Worm (Caenorhabditis elegans) whole organism, L3 larva: ENCODE measurements around the gene F22E5.9.
"Not testable (repeated sequence)": the region's sequence is repeated elsewhere in the genome, so short reads cannot be mapped to it uniquely, and the experiment has no call there.

Experiments used
- R02D3.7 ChIP-seq: fragments of 150-350 bp; optimal IDR thresholded peaks from 2 replicates; lab custom pipeline; 2014; ENCODE audit warnings: missing biosample characterization, missing genetic modification characterization
- ZK546.5 ChIP-seq: sonication (generic microtip); optimal IDR thresholded peaks from 2 replicates; lab custom pipeline; 2017; ENCODE audit warnings: missing biosample characterization, missing genetic modification characterization
- ceh-82 ChIP-seq: fragments of 150-350 bp; optimal IDR thresholded peaks from 2 replicates; lab custom pipeline; 2014; ENCODE audit warnings: missing biosample characterization, missing genetic modification characterization
- ceh-9 ChIP-seq: sonication (generic microtip); optimal IDR thresholded peaks from 2 replicates; lab custom pipeline; 2018; ENCODE audit warnings: missing biosample characterization, missing genetic modification characterization
- egl-27 ChIP-seq: sonication (generic microtip); optimal IDR thresholded peaks from 4 replicates; lab custom pipeline; 2017; ENCODE audit warnings: missing biosample characterization, missing genetic modification reagents, missing genetic modification characterization
- egl-5 ChIP-seq: fragments of 150-350 bp; optimal IDR thresholded peaks from 2 replicates; lab custom pipeline; 2017; ENCODE audit warnings: missing biosample characterization, missing genetic modification reagents, missing genetic modification characterization, inconsistent platforms
- elt-2 ChIP-seq: sonication (generic microtip); optimal IDR thresholded peaks from 2 replicates; lab custom pipeline; 2016; ENCODE audit warnings: missing genetic modification reagents, mild to moderate bottlenecking, missing genetic modification characterization, missing compliant biosample characterization
- elt-3 ChIP-seq, 3 experiments: fragments of 150-350 bp in 1 of 3; sonication (generic microtip) in 2 of 3; optimal IDR thresholded peaks; 2 replicates in 2 of 3; 4 replicates in 1 of 3; lab custom pipeline; 2014 to 2017; ENCODE audit warnings: missing biosample characterization in 3 of 3, missing genetic modification characterization in 3 of 3
- eor-1 ChIP-seq, 2 experiments: fragments of 150-350 bp; optimal IDR thresholded peaks; 2 replicates each; lab custom pipeline; 2014 to 2018; ENCODE audit warnings: missing biosample characterization in 2 of 2, missing genetic modification characterization in 2 of 2
- fkh-10 ChIP-seq: sonication (generic microtip); optimal IDR thresholded peaks from 2 replicates; lab custom pipeline; 2017; ENCODE audit warnings: missing biosample characterization, missing genetic modification reagents, missing genetic modification characterization
- fkh-2 ChIP-seq: fragments of 150-350 bp; optimal IDR thresholded peaks from 2 replicates; lab custom pipeline; 2014; ENCODE audit warnings: missing biosample characterization, missing genetic modification reagents, missing genetic modification characterization
- fos-1 ChIP-seq: fragments of 150-350 bp; optimal IDR thresholded peaks from 2 replicates; lab custom pipeline; 2014; ENCODE audit warnings: missing biosample characterization, missing genetic modification characterization
- jun-1 ChIP-seq: fragments of 150-350 bp; optimal IDR thresholded peaks from 2 replicates; lab custom pipeline; 2014; ENCODE audit warnings: missing biosample characterization, missing genetic modification reagents, missing genetic modification characterization
- lin-15B ChIP-seq: fragments of 150-350 bp; optimal IDR thresholded peaks from 2 replicates; lab custom pipeline; 2014; ENCODE audit warnings: missing biosample characterization, missing genetic modification characterization
- lin-39 ChIP-seq: fragments of 150-350 bp; optimal IDR thresholded peaks from 2 replicates; lab custom pipeline; 2018; ENCODE audit warnings: missing biosample characterization, missing genetic modification reagents, missing genetic modification characterization
- lsy-12 ChIP-seq: sonication (generic microtip); optimal IDR thresholded peaks from 2 replicates; lab custom pipeline; 2016; ENCODE audit warnings: mild to moderate bottlenecking, missing genetic modification characterization, missing compliant biosample characterization
- mdl-1 ChIP-seq: fragments of 150-350 bp; optimal IDR thresholded peaks from 2 replicates; lab custom pipeline; 2014; ENCODE audit warnings: missing biosample characterization, missing genetic modification characterization
- mml-1 ChIP-seq: fragments of 150-350 bp; sonication (generic microtip); optimal IDR thresholded peaks from 3 replicates; lab custom pipeline; 2014; ENCODE audit warnings: missing biosample characterization, missing genetic modification characterization
- nhr-12 ChIP-seq: fragments of 150-350 bp; optimal IDR thresholded peaks from 2 replicates; lab custom pipeline; 2014; ENCODE audit warnings: missing biosample characterization, missing genetic modification characterization
- nhr-23 ChIP-seq: fragments of 150-350 bp; optimal IDR thresholded peaks from 2 replicates; lab custom pipeline; 2014; ENCODE audit warnings: missing biosample characterization, missing genetic modification reagents, missing genetic modification characterization
- nhr-237 ChIP-seq: fragments of 150-350 bp; optimal IDR thresholded peaks from 2 replicates; lab custom pipeline; 2014; ENCODE audit warnings: missing biosample characterization, missing genetic modification characterization
- nhr-25 ChIP-seq: sonication (generic microtip); optimal IDR thresholded peaks from 2 replicates; lab custom pipeline; 2017; ENCODE audit warnings: missing biosample characterization, missing genetic modification characterization
- nhr-67 ChIP-seq: fragments of 150-350 bp; optimal IDR thresholded peaks from 2 replicates; lab custom pipeline; 2014; ENCODE audit warnings: missing biosample characterization, missing genetic modification characterization
- nhr-77 ChIP-seq: fragments of 150-350 bp; optimal IDR thresholded peaks from 2 replicates; lab custom pipeline; 2014; ENCODE audit warnings: missing biosample characterization, missing genetic modification characterization
- pha-4 ChIP-seq: fragments of 150-350 bp; optimal IDR thresholded peaks from 2 replicates; lab custom pipeline; 2014; ENCODE audit warnings: missing biosample characterization, missing genetic modification reagents, missing genetic modification characterization
- pqm-1 ChIP-seq: fragments of 150-350 bp; optimal IDR thresholded peaks from 2 replicates; lab custom pipeline; 2017; ENCODE audit warnings: missing biosample characterization, missing genetic modification characterization, inconsistent platforms
- sea-2 ChIP-seq: fragments of 150-350 bp; sonication (generic microtip); optimal IDR thresholded peaks from 4 replicates; lab custom pipeline; 2014; ENCODE audit warnings: missing biosample characterization, missing genetic modification reagents, missing genetic modification characterization
- skn-1 ChIP-seq: fragments of 150-350 bp; optimal IDR thresholded peaks from 2 replicates; lab custom pipeline; 2014; ENCODE audit warnings: missing biosample characterization, missing genetic modification characterization
- snpc-4 ChIP-seq: fragments of 150-350 bp; optimal IDR thresholded peaks from 2 replicates; lab custom pipeline; 2014; ENCODE audit warnings: missing biosample characterization, missing genetic modification characterization
- tbx-2 ChIP-seq: sonication (generic microtip); optimal IDR thresholded peaks from 2 replicates; lab custom pipeline; 2016; ENCODE audit warnings: mild to moderate bottlenecking, missing genetic modification characterization, missing compliant biosample characterization
- unc-39 ChIP-seq: sonication (generic microtip); optimal IDR thresholded peaks from 4 replicates; lab custom pipeline; 2017; ENCODE audit warnings: missing biosample characterization, missing genetic modification characterization
- ztf-4 ChIP-seq: fragments of 150-350 bp; optimal IDR thresholded peaks from 2 replicates; lab custom pipeline; 2014; ENCODE audit warnings: missing biosample characterization, missing genetic modification characterization

Gene F22E5.9

DNA sequence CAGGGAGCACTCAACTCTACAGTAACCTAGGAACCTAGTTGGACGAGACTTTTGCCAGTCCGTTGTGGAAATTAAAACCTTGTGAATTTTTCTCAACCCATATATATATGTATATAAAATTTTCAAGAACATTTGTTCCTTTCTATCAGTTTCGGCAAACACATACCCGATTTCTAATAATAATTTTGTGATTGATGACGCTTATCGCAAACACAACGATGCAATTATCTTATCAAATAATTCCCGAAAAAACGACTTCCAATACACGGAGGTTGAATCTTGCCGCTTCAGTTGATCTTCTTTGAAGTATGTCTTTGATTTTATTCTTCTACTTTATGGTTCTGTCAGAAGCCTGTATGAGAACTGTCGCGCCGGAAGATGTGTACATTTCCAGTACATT lies 26.9 kb downstream of the F22E5.9 start, which contains the start of gene F22E5.2:
TSS of gene F22E5.2 (plus strand) at position 301 of the 400 bp plus-strand sequence.
- TF ChIP-seq nhr-25 (tag; lab: Kevin White, UChicago); elt-3 (tag; optimal IDR thresholded peaks at IDR 0.05; lab: Kevin White, UChicago); lsy-12 (tag; lab: Kevin White, UChicago): not testable (repeated sequence)
- TF ChIP-seq, all 47 proteins: peak for 0; not testable (repeated sequence) for 47

DNA sequence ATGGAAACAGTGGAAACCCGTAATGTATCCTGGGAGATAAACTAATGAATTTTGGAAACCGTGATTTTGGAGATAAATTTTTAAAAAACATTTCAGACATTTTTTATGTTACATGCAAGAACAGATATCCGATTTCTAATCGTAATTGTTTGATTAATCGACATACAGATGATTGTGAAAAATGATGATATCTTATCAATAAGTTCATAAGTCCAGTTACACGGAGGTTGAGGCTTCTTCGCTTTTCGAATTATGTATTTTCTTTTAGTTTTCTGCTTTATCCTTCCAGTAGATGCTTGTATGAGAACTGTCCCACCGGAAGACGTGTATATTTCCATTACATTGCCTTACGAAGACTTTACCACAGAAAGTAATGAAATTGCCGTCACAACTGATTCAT lies 27.4 kb downstream of the F22E5.9 start, which contains the start of gene F22E5.22:
TSS of gene F22E5.22 (plus strand) at position 301 of the 400 bp plus-strand sequence.
- TF ChIP-seq lin-15B (tag; lab: Kevin White, UChicago) (no peak), elt-2 (no peak), fkh-10 (GFP tag; lab: Kevin White, UChicago) (no peak), nhr-25 (tag; lab: Kevin White, UChicago) (no peak), fkh-2 (no peak), snpc-4 (tag; lab: Kevin White, UChicago) (no peak), skn-1 (tag; lab: Kevin White, UChicago) (no peak), ztf-4 (tag; lab: Kevin White, UChicago) (no peak), pha-4 (tag; lab: Kevin White, UChicago) (no peak), nhr-12 (tag; lab: Kevin White, UChicago) (no peak), nhr-67 (tag; lab: Kevin White, UChicago) (no peak), nhr-23 (tag; lab: Kevin White, UChicago) (no peak)

DNA sequence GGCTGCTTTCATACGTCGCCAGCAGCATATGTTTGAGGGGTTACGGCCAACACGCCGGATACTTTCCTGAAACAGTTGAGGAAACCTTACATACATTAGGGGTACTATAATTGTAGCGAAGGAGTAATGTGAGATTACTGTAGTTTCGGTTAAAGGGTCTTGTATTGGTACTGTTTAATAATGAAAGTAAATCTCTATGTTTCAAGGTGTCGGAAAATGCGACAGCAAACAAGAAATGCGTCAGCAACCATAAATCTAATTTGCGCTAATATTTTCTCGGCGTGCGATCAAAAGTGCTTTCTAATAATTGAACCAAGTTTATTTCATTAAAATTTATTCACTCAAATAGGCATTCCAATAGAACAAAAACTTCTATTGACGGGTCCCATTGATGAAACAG lies 34.1 kb downstream of the F22E5.9 start, which contains the start of gene sri-57:
TSS of gene sri-57 (minus strand) at position 101 of the 400 bp plus-strand sequence.
- not testable (repeated sequence) for TF ChIP-seq nhr-12, ceh-9, ztf-4 (tag; lab: Kevin White, UChicago)

DNA sequence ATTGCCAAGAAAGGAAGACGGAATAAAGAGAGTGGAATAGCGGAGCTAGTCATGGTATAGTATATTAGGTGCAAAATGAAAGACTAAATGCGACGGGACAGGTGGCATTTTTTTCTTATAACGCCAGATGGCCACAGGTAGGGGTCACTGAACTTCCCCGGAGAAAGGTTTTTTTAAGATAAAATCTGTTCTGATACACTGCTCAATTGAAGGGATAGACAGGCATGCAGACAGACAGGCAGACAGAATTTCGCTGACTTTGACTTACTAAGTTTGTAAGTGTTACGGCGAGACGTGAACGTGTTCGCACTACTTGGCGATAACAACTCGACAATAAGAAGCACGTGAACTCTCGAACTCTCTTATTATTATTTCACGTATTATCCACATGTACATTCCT lies 35.3 kb downstream of the F22E5.9 start, which contains the start of the genes F22E5.20 and F22E5.1:
TSS of gene F22E5.20 (minus strand) at position 101 of the 400 bp plus-strand sequence.
TSS of gene F22E5.1 (plus strand) at position 242 of the 400 bp plus-strand sequence.
- TF ChIP-seq ceh-82 (tag; lab: Kevin White, UChicago); sea-2 (GFP tag; lab: Kevin White, UChicago); lin-39 (tag; lab: Kevin White, UChicago): not testable (repeated sequence)

DNA sequence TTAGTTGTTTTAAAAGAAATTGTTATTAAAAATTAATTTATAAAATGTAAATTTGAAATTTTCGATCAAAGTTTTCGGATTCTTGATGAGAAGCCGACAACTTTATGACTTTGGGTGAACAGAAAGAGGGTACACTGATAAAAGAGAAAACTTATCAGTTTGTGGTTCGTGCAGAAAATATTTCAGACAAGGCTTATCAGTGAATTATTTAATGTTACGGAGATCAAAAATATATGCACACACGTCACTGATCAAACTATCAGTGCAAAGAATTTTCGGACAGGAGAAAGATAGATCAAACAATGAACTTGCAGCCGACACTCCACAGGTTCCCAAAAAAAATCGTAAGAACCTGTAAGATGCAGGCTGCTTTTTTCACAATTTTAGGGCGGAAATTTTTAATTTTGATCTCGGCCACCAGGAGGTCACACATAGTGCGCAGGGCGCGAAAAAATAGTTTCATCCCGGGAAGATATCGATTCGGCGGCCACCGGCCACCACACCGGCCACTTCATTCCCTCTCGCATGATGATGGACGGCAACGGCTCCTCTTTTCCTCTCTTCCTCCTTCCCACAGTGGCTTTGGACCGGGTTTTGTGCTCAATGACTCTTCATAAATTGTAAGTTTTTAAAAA lies 39.5 kb downstream of the F22E5.9 start, which contains the start of gene F22E5.17:
TSS of gene F22E5.17 (plus strand) at position 508 of the 635 bp plus-strand sequence.
- TF ChIP-seq eor-1 (tag; optimal IDR thresholded peaks at IDR 0.05; lab: Kevin White, UChicago), result no peak
- peak; percentile 4 for TF ChIP-seq skn-1 (tag; lab: Kevin White, UChicago)
- no peak for TF ChIP-seq nhr-237 (tag; lab: Kevin White, UChicago)
- no peak for TF ChIP-seq fos-1
- no peak for TF ChIP-seq egl-5 (tag; lab: Kevin White, UChicago)
- no peak for TF ChIP-seq ZK546.5
- no peak for TF ChIP-seq jun-1 (tag; lab: Kevin White, UChicago)
- TF ChIP-seq nhr-77 (tag; lab: Kevin White, UChicago), result no peak
- TF ChIP-seq pqm-1 (tag; lab: Kevin White, UChicago), result peak; percentile 69
- TF ChIP-seq nhr-12 (tag; lab: Kevin White, UChicago), result no peak
- no peak for TF ChIP-seq lin-15B (tag; lab: Kevin White, UChicago)
- peak; percentile 94 for TF ChIP-seq elt-2
- no peak for TF ChIP-seq egl-27 (tag; lab: Kevin White, UChicago)
- TF ChIP-seq tbx-2 (tag; lab: Kevin White, UChicago), result no peak
- no peak for TF ChIP-seq lsy-12 (tag; lab: Kevin White, UChicago)
- no peak for TF ChIP-seq unc-39 (tag; lab: Kevin White, UChicago)
- no peak for TF ChIP-seq ceh-82 (tag; lab: Kevin White, UChicago)
- TF ChIP-seq ztf-4 (tag; lab: Kevin White, UChicago), result no peak
- TF ChIP-seq R02D3.7 (tag; lab: Kevin White, UChicago), result no peak
- TF ChIP-seq mdl-1 (tag; lab: Kevin White, UChicago), result no peak
- TF ChIP-seq mml-1 (tag; lab: Kevin White, UChicago), result no peak
